Fruit fly (Drosophila melanogaster): ENCODE data around the gene CG10064.

DNA sequence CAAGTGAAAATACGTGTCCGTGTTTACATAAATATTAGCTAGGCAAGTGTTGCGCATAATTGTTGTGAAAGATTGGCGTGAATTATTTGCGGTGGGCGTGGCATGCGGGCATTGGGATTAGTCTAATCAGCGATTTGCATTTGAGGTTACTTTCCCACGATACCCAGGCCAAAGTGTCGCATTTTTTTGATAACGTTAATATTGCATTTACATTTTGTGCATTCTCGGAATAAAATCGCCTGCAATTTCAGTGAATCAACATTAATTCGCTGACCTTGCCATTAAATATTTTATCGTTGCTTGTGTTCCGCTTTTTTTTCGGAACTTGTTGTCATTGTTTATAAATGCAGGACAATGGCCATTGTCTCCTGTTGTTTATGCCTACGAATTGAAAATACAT lies 34.7 kb upstream of the CG10064 start:
- no peak for TF ChIP-seq CG5204 (GFP tag; optimal IDR thresholded peaks at IDR 0.05)
- no peak for TF ChIP-seq kay (GFP tag; ENCODE audit: borderline replicate concordance)
- TF ChIP-seq pad (GFP tag; optimal IDR thresholded peaks at IDR 0.05), result no peak
- no peak for TF ChIP-seq cnc (optimal IDR thresholded peaks at IDR 0.05)
- no peak for TF ChIP-seq bab1 (GFP tag; optimal IDR thresholded peaks at IDR 0.05)
- no peak for TF ChIP-seq CG1620 (GFP tag; optimal IDR thresholded peaks at IDR 0.05)
